Worm (Caenorhabditis elegans) whole organism, L4 larva: Measurements from ENCODE around the gene srz-67.

Experiments
- F26F4.8 ChIP-seq: fragments of 200-800 bp; sonication (Bioruptor generic); conservative IDR thresholded peaks from 2 replicates; pipeline ENCODE4 v1.3.6; 2022; ENCODE audit warnings: missing genetic modification characterization, missing compliant biosample characterization
- F37D6.2 ChIP-seq: sonication (generic microtip); optimal IDR thresholded peaks from 2 replicates; lab custom pipeline; 2016; ENCODE audit warnings: mild to moderate bottlenecking, missing genetic modification characterization, missing compliant biosample characterization
- F49E8.2 ChIP-seq: sonication (generic microtip); optimal IDR thresholded peaks from 2 replicates; lab custom pipeline; 2016; ENCODE audit warnings: missing compliant biosample characterization, mild to moderate bottlenecking, missing genetic modification characterization, borderline replicate concordance
- T20F7.1 ChIP-seq: fragments of 200-800 bp; sonication (Bioruptor generic); optimal IDR thresholded peaks from 2 replicates; lab custom pipeline; 2018; ENCODE audit warnings: mild to moderate bottlenecking, missing genetic modification characterization, missing compliant biosample characterization
- ZK337.2 ChIP-seq: fragments of 200-800 bp; sonication (Bioruptor generic); IDR thresholded peaks from 2 replicates; pipeline ENCODE4 v1.3.6; 2022; ENCODE audit warnings: missing genetic modification reagents, missing genetic modification characterization, missing compliant biosample characterization
- aha-1 ChIP-seq: fragments of 150-350 bp; peaks from one replicate; lab custom pipeline; 2014; ENCODE audit warnings: missing biosample characterization, missing genetic modification characterization
- ama-1 ChIP-seq: fragments of 150-350 bp; optimal IDR thresholded peaks from 2 replicates; lab custom pipeline; 2014; ENCODE audit warnings: inconsistent platforms, mixed read lengths
- arid-1 ChIP-seq: fragments of 200-800 bp; sonication (Bioruptor generic); conservative IDR thresholded peaks from 2 replicates; pipeline ENCODE4 v1.3.6; 2022; ENCODE audit warnings: missing genetic modification reagents, missing genetic modification characterization, missing compliant biosample characterization
- attf-4 ChIP-seq: sonication (generic microtip); optimal IDR thresholded peaks from 3 replicates; lab custom pipeline; 2017; ENCODE audit warnings: missing biosample characterization, missing genetic modification characterization
- ceh-44 ChIP-seq: fragments of 200-800 bp; sonication (Bioruptor generic); IDR thresholded peaks from 2 replicates; pipeline ENCODE4 v1.3.6; 2022; ENCODE audit warnings: missing genetic modification reagents, missing genetic modification characterization, missing compliant biosample characterization
- ces-1 ChIP-seq: fragments of 150-350 bp; sonication (generic microtip); optimal IDR thresholded peaks from 4 replicates; lab custom pipeline; 2014; ENCODE audit warnings: missing biosample characterization, missing genetic modification reagents, missing genetic modification characterization
- daf-12 ChIP-seq: fragments of 150-350 bp; optimal IDR thresholded peaks from 2 replicates; lab custom pipeline; 2014; ENCODE audit warnings: missing biosample characterization, missing genetic modification reagents, missing genetic modification characterization
- daf-16 ChIP-seq, 3 experiments: sonication (generic microtip); optimal IDR thresholded peaks; 2 replicates each; lab custom pipeline; 2016 to 2017; ENCODE audit warnings: missing genetic modification characterization in 3 of 3, missing genetic modification reagents in 3 of 3, mild to moderate bottlenecking in 2 of 3, missing compliant biosample characterization in 2 of 3, missing biosample characterization in 1 of 3, moderate library complexity in 1 of 3
- daf-8 ChIP-seq: fragments of 200-800 bp; sonication (Bioruptor generic); IDR thresholded peaks from 2 replicates; pipeline ENCODE4 v1.3.6; 2022; ENCODE audit warnings: missing genetic modification characterization, missing compliant biosample characterization
- dmd-6 ChIP-seq: fragments of 200-800 bp; sonication (Bioruptor generic); IDR thresholded peaks from 2 replicates; pipeline ENCODE4 v1.3.6; 2022; ENCODE audit warnings: missing genetic modification reagents, missing genetic modification characterization, missing compliant biosample characterization
- dmd-8 ChIP-seq: fragments of 200-800 bp; sonication (Bioruptor generic); IDR thresholded peaks from 2 replicates; pipeline ENCODE4 v1.3.6; 2022; ENCODE audit warnings: missing genetic modification characterization, missing compliant biosample characterization
- dve-1 ChIP-seq: sonication (generic microtip); optimal IDR thresholded peaks from 2 replicates; lab custom pipeline; 2017; ENCODE audit warnings: antibody characterized with exemption, mild to moderate bottlenecking, missing genetic modification characterization, missing compliant biosample characterization; ENCODE audit not compliant: insufficient read depth
- egl-27 ChIP-seq: sonication (generic microtip); optimal IDR thresholded peaks from 3 replicates; lab custom pipeline; 2017; ENCODE audit warnings: missing biosample characterization, missing genetic modification reagents, missing genetic modification characterization
- egl-43 ChIP-seq: fragments of 200-800 bp; sonication (Bioruptor generic); IDR thresholded peaks from 2 replicates; pipeline ENCODE4 v1.3.6; 2022; ENCODE audit warnings: missing genetic modification reagents, missing genetic modification characterization, missing compliant biosample characterization
- fkh-10 ChIP-seq: fragments of 150-350 bp; optimal IDR thresholded peaks from 2 replicates; lab custom pipeline; 2014; ENCODE audit warnings: missing biosample characterization, missing genetic modification reagents, missing genetic modification characterization
- fos-1 ChIP-seq: fragments of 150-350 bp; optimal IDR thresholded peaks from 2 replicates; lab custom pipeline; 2014; ENCODE audit warnings: missing biosample characterization, missing genetic modification characterization
- hlh-11 ChIP-seq: fragments of 200-800 bp; sonication (Bioruptor generic); optimal IDR thresholded peaks from 2 replicates; lab custom pipeline; 2018; ENCODE audit warnings: mild to moderate bottlenecking, missing genetic modification characterization, missing compliant biosample characterization
- hlh-30 ChIP-seq: sonication (generic microtip); optimal IDR thresholded peaks from 2 replicates; lab custom pipeline; 2017; ENCODE audit warnings: antibody characterized with exemption, mild to moderate bottlenecking, missing genetic modification characterization, missing compliant biosample characterization; ENCODE audit not compliant: insufficient read depth
- jun-1 ChIP-seq: fragments of 150-350 bp; optimal IDR thresholded peaks from 2 replicates; lab custom pipeline; 2014; ENCODE audit warnings: missing biosample characterization, missing genetic modification reagents, missing genetic modification characterization
- lim-7 ChIP-seq: fragments of 200-800 bp; sonication (Bioruptor generic); IDR thresholded peaks from 2 replicates; pipeline ENCODE4 v1.3.6; 2022; ENCODE audit warnings: missing genetic modification characterization, missing compliant biosample characterization
- lin-1 ChIP-seq: fragments of 200-800 bp; sonication (Bioruptor generic); IDR thresholded peaks from 2 replicates; pipeline ENCODE4 v1.3.6; 2022; ENCODE audit warnings: missing genetic modification reagents, missing genetic modification characterization, missing compliant biosample characterization
- lin-29 ChIP-seq: fragments of 200-800 bp; sonication (Bioruptor generic); IDR thresholded peaks from 2 replicates; pipeline ENCODE4 v1.3.6; 2022; ENCODE audit warnings: missing genetic modification reagents, missing genetic modification characterization, missing compliant biosample characterization
- lin-39 ChIP-seq: fragments of 150-350 bp; optimal IDR thresholded peaks from 2 replicates; lab custom pipeline; 2014; ENCODE audit warnings: missing biosample characterization, missing genetic modification reagents, missing genetic modification characterization
- lsy-2 ChIP-seq, 2 experiments: fragments of 150-350 bp in 1 of 2; sonication (generic microtip) in 1 of 2; optimal IDR thresholded peaks; 2 replicates each; lab custom pipeline; 2014 to 2017; ENCODE audit warnings: missing biosample characterization in 2 of 2, missing genetic modification characterization in 2 of 2
- madf-9 ChIP-seq: fragments of 200-800 bp; sonication (Bioruptor generic); conservative IDR thresholded peaks from 2 replicates; pipeline ENCODE4 v1.3.6; 2022; ENCODE audit warnings: missing genetic modification reagents, missing genetic modification characterization, missing compliant biosample characterization
- mdt-29 ChIP-seq: fragments of 200-800 bp; sonication (Bioruptor generic); IDR thresholded peaks from 2 replicates; pipeline ENCODE4 v1.3.6; 2022; ENCODE audit warnings: missing genetic modification reagents, missing genetic modification characterization, missing compliant biosample characterization
- mxl-2 ChIP-seq: fragments of 200-800 bp; sonication (Bioruptor generic); conservative IDR thresholded peaks from 2 replicates; pipeline ENCODE4 v1.3.6; 2022; ENCODE audit warnings: missing genetic modification reagents, missing genetic modification characterization, missing compliant biosample characterization
- nhr-10 ChIP-seq: fragments of 150-350 bp; optimal IDR thresholded peaks from 2 replicates; lab custom pipeline; 2014; ENCODE audit warnings: missing biosample characterization, missing genetic modification characterization
- nhr-28 ChIP-seq: fragments of 150-350 bp; optimal IDR thresholded peaks from 2 replicates; lab custom pipeline; 2014; ENCODE audit warnings: missing biosample characterization, missing genetic modification characterization
- nhr-41 ChIP-seq: fragments of 200-800 bp; sonication (Bioruptor generic); IDR thresholded peaks from 2 replicates; pipeline ENCODE4 v1.3.6; 2022; ENCODE audit warnings: missing genetic modification reagents, missing genetic modification characterization, missing compliant biosample characterization
- php-3 ChIP-seq: fragments of 200-800 bp; sonication (Bioruptor generic); IDR thresholded peaks from 2 replicates; pipeline ENCODE4 v1.3.6; 2022; ENCODE audit warnings: missing genetic modification reagents, missing genetic modification characterization, missing compliant biosample characterization
- pqm-1 ChIP-seq: sonication (generic microtip); optimal IDR thresholded peaks from 2 replicates; lab custom pipeline; 2017; ENCODE audit warnings: missing biosample characterization, missing genetic modification characterization
- rbr-2 ChIP-seq: sonication (generic microtip); optimal IDR thresholded peaks from 2 replicates; lab custom pipeline; 2016; ENCODE audit warnings: missing genotype, missing genetic modification characterization, missing compliant biosample characterization
- set-16 ChIP-seq: fragments of 200-800 bp; sonication (Bioruptor generic); IDR thresholded peaks from 2 replicates; pipeline ENCODE4 v1.3.6; 2022; ENCODE audit warnings: missing genetic modification reagents, missing genetic modification characterization, missing compliant biosample characterization
- skn-1 ChIP-seq: fragments of 150-350 bp; optimal IDR thresholded peaks from 2 replicates; lab custom pipeline; 2014; ENCODE audit warnings: missing biosample characterization, missing genetic modification characterization
- snpc-1.2 ChIP-seq: fragments of 200-800 bp; sonication (Bioruptor generic); IDR thresholded peaks from 2 replicates; pipeline ENCODE4 v1.3.6; 2022; ENCODE audit warnings: missing genetic modification reagents, missing genetic modification characterization, missing compliant biosample characterization
- spr-1 ChIP-seq: sonication (generic microtip); optimal IDR thresholded peaks from 2 replicates; lab custom pipeline; 2016; ENCODE audit warnings: mild to moderate bottlenecking, missing genetic modification characterization, missing compliant biosample characterization
- spr-3 ChIP-seq: fragments of 200-800 bp; sonication (Bioruptor generic); optimal IDR thresholded peaks from 2 replicates; lab custom pipeline; 2018; ENCODE audit warnings: mild to moderate bottlenecking, missing genetic modification characterization, missing compliant biosample characterization
- unc-39 ChIP-seq: sonication (generic microtip); optimal IDR thresholded peaks from 2 replicates; lab custom pipeline; 2017; ENCODE audit warnings: missing biosample characterization, missing genetic modification characterization
- zfp-2 ChIP-seq: sonication (generic microtip); optimal IDR thresholded peaks from 2 replicates; lab custom pipeline; 2016; ENCODE audit warnings: mild to moderate bottlenecking, missing genetic modification characterization, missing compliant biosample characterization
- zip-11 ChIP-seq: fragments of 200-800 bp; sonication (Bioruptor generic); IDR thresholded peaks from 2 replicates; pipeline ENCODE4 v1.3.6; 2022; ENCODE audit warnings: missing genetic modification characterization, missing compliant biosample characterization
- zip-2 ChIP-seq: fragments of 150-350 bp; optimal IDR thresholded peaks from 2 replicates; lab custom pipeline; 2014; ENCODE audit warnings: missing biosample characterization, missing genetic modification characterization

Gene srz-67

ce11 chrII:3234725-3235124 lies 2.2 kb downstream of the srz-67 start, which contains the start of gene C17F4.8:
C17F4.8 (minus strand) TSS chrII:3234825.
- TF ChIP-seq aha-1 = no peak
- TF ChIP-seq lin-1 (GFP tag; lab: Robert Waterston, UW) = no peak
- no peak for TF ChIP-seq daf-8
- TF ChIP-seq T20F7.1 = no peak
- TF ChIP-seq zfp-2 (tag; lab: Kevin White, UChicago) = no peak
- TF ChIP-seq madf-9 (GFP tag; lab: Robert Waterston, UW) = no peak
- no peak for TF ChIP-seq attf-4 (tag; lab: Kevin White, UChicago)
- TF ChIP-seq mdt-29 (GFP tag; lab: Robert Waterston, UW) = no peak
- no peak for TF ChIP-seq lin-39 (tag; lab: Kevin White, UChicago)
- TF ChIP-seq hlh-11 = no peak

ce11 chrII:3230422-3230821 lies 6.5 kb downstream of the srz-67 start, which contains the start of gene srh-297:
srh-297 (minus strand) TSS chrII:3230522.
- TF ChIP-seq zfp-2 (tag; lab: Kevin White, UChicago) (no peak), spr-3 (no peak), dmd-8 (GFP tag; lab: Robert Waterston, UW) (no peak), lsy-2 (tag; optimal IDR thresholded peaks at IDR 0.05; lab: Kevin White, UChicago) (no peak), dve-1 (tag; lab: Kevin White, UChicago) (no peak), ceh-44 (GFP tag; lab: Robert Waterston, UW) (no peak), set-16 (no peak), zip-2 (tag; lab: Kevin White, UChicago) (no peak), mxl-2 (GFP tag; lab: Robert Waterston, UW) (no peak), pqm-1 (no peak), hlh-30 (tag; lab: Kevin White, UChicago) (no peak), F26F4.8 (GFP tag; lab: Robert Waterston, UW) (no peak), fkh-10 (no peak), egl-27 (tag; lab: Kevin White, UChicago) (no peak)

ce11 chrII:3225780-3226179 lies 11.2 kb downstream of the srz-67 start, which contains the start of gene ZC239.17:
ZC239.17 (minus strand) TSS chrII:3225880.
- TF ChIP-seq lin-39 (tag; lab: Kevin White, UChicago) = no peak
- TF ChIP-seq F37D6.2 (tag; lab: Kevin White, UChicago) = no peak
- TF ChIP-seq fos-1 (tag; lab: Kevin White, UChicago) = no peak
- no peak for TF ChIP-seq spr-1 (tag; lab: Kevin White, UChicago)
- TF ChIP-seq snpc-1.2 (GFP tag; lab: Robert Waterston, UW) = no peak
- no peak for TF ChIP-seq lim-7 (GFP tag; lab: Robert Waterston, UW)
- no peak for TF ChIP-seq zip-11
- no peak for TF ChIP-seq hlh-30 (tag; lab: Kevin White, UChicago)
- TF ChIP-seq nhr-41 (GFP tag; lab: Robert Waterston, UW) = no peak
- TF ChIP-seq egl-43 = no peak
- TF ChIP-seq nhr-10 (tag; lab: Kevin White, UChicago) = no peak
- TF ChIP-seq daf-12 (tag; lab: Kevin White, UChicago) = no peak
- TF ChIP-seq lin-1 (GFP tag; lab: Robert Waterston, UW) = no peak
- TF ChIP-seq arid-1 (GFP tag; lab: Robert Waterston, UW) = no peak
- no peak for TF ChIP-seq F49E8.2
- TF ChIP-seq hlh-11 = no peak
- TF ChIP-seq unc-39 (tag; lab: Kevin White, UChicago) = no peak

ce11 chrII:3225200-3225599 lies 11.7 kb downstream of the srz-67 start, which contains the start of gene ZC239.16:
ZC239.16 (minus strand) TSS chrII:3225319.
- TF ChIP-seq php-3 = peak; percentile 27; the same call in 1 of the 2 replicates
- TF ChIP-seq rbr-2 (tag; lab: Kevin White, UChicago) = no peak
- TF ChIP-seq nhr-28 (tag; lab: Kevin White, UChicago) = peak; percentile 50
- no peak for TF ChIP-seq jun-1 (tag; lab: Kevin White, UChicago)
- peak; percentile 23 for TF ChIP-seq dve-1 (tag; lab: Kevin White, UChicago)
- TF ChIP-seq ama-1 (lab: Kevin White, UChicago) = no peak
- no peak for TF ChIP-seq ces-1
- TF ChIP-seq ZK337.2 (GFP tag; lab: Robert Waterston, UW) = no peak
- no peak for TF ChIP-seq daf-12 (tag; lab: Kevin White, UChicago)
- TF ChIP-seq lim-7 (GFP tag; lab: Robert Waterston, UW) = no peak
- no peak for TF ChIP-seq skn-1 (tag; lab: Kevin White, UChicago)
- TF ChIP-seq lin-29 (GFP tag; lab: Robert Waterston, UW) = no peak
- no peak for TF ChIP-seq daf-16 (GFP tag; optimal IDR thresholded peaks at IDR 0.05; lab: Kevin White, UChicago)
- peak; percentile 61 for TF ChIP-seq daf-16 (tag; optimal IDR thresholded peaks at IDR 0.05; lab: Kevin White, UChicago)
- TF ChIP-seq pqm-1 = peak; percentile 38
- 0 out of 2 replicates have a peak, but pooled peaks have one; percentile 8 for TF ChIP-seq dmd-6
